Worm (Caenorhabditis elegans) whole organism, L4/young adult: ENCODE results near the gene F34H10.3.

Experiments used
- W03F9.2 ChIP-seq: fragments of 150-350 bp; optimal IDR thresholded peaks from 2 replicates; lab custom pipeline; 2014; ENCODE audit warnings: missing biosample characterization, missing genetic modification characterization
- dao-5 ChIP-seq: sonication (generic microtip); optimal IDR thresholded peaks from 2 replicates; lab custom pipeline; 2016; ENCODE audit warnings: missing genotype, missing genetic modification characterization, moderate library complexity, missing compliant biosample characterization
- him-1 ChIP-seq: sonication (generic microtip); optimal IDR thresholded peaks from 2 replicates; lab custom pipeline; 2016; ENCODE audit warnings: missing genotype, missing genetic modification reagents, missing genetic modification characterization, missing compliant biosample characterization

- no peak for TF ChIP-seq him-1 (tag; lab: Kevin White, UChicago)
- TF ChIP-seq W03F9.2 (tag; lab: Kevin White, UChicago) = no peak
- TF ChIP-seq dao-5 (tag; lab: Kevin White, UChicago) = no peak
Measured at ce11 chrX:9587642-9588041, 47.2 kb downstream of the F34H10.3 start, which contains the start of gene gpx-3.
